Worm (Caenorhabditis elegans) whole organism, mixed stage, embryonic: ENCODE results near the gene rpn-13.

Experiments
- bed-3 ChIP-seq: fragments of 200-800 bp; sonication (Bioruptor generic); optimal IDR thresholded peaks from 3 replicates; lab custom pipeline; 2018; ENCODE audit warnings: mild to moderate bottlenecking, missing genetic modification characterization, moderate library complexity, missing compliant biosample characterization
- blmp-1 ChIP-seq: fragments of 150-350 bp; optimal IDR thresholded peaks from 2 replicates; lab custom pipeline; 2014; ENCODE audit warnings: missing biosample characterization, missing genetic modification characterization
- ceh-39 ChIP-seq: fragments of 150-350 bp; optimal IDR thresholded peaks from 2 replicates; lab custom pipeline; 2014; ENCODE audit warnings: missing biosample characterization, missing genetic modification characterization
- ceh-83 ChIP-seq: fragments of 200-800 bp; sonication (Bioruptor generic); optimal IDR thresholded peaks from 2 replicates; lab custom pipeline; 2018; ENCODE audit warnings: mild to moderate bottlenecking, missing genetic modification characterization, missing compliant biosample characterization
- ces-1 ChIP-seq: fragments of 150-350 bp; optimal IDR thresholded peaks from 2 replicates; lab custom pipeline; 2014; ENCODE audit warnings: missing biosample characterization, missing genetic modification reagents, missing genetic modification characterization
- cnd-1 ChIP-seq: fragments of 200-800 bp; sonication (Bioruptor generic); optimal IDR thresholded peaks from 2 replicates; lab custom pipeline; 2018; ENCODE audit warnings: mild to moderate bottlenecking, missing genetic modification characterization, missing compliant biosample characterization
- drap-1 ChIP-seq: fragments of 200-800 bp; sonication (Bioruptor generic); optimal IDR thresholded peaks from 3 replicates; lab custom pipeline; 2018; ENCODE audit warnings: mild to moderate bottlenecking, missing genetic modification characterization, missing compliant biosample characterization
- elt-1 ChIP-seq: sonication (generic microtip); optimal IDR thresholded peaks from 2 replicates; lab custom pipeline; 2017; ENCODE audit warnings: missing genetic modification characterization, mild to moderate bottlenecking, missing compliant biosample characterization, antibody characterized with exemption, moderate library complexity, borderline replicate concordance; ENCODE audit not compliant: insufficient read depth
- elt-3 ChIP-seq: fragments of 150-350 bp; optimal IDR thresholded peaks from 2 replicates; lab custom pipeline; 2014; ENCODE audit warnings: missing biosample characterization, missing genetic modification characterization
- flh-1 ChIP-seq: fragments of 200-800 bp; sonication (Bioruptor generic); optimal IDR thresholded peaks from 2 replicates; lab custom pipeline; 2018; ENCODE audit warnings: mild to moderate bottlenecking, missing genetic modification characterization, moderate library complexity, missing compliant biosample characterization
- ham-2 ChIP-seq: fragments of 200-800 bp; sonication (Bioruptor generic); optimal IDR thresholded peaks from 2 replicates; lab custom pipeline; 2018; ENCODE audit warnings: mild to moderate bottlenecking, missing genetic modification characterization, missing compliant biosample characterization
- hlh-1 ChIP-seq: fragments of 150-350 bp; optimal IDR thresholded peaks from 2 replicates; lab custom pipeline; 2014; ENCODE audit warnings: missing biosample characterization, missing genetic modification reagents, missing genetic modification characterization
- lin-13 ChIP-seq: fragments of 150-350 bp; optimal IDR thresholded peaks from 2 replicates; lab custom pipeline; 2014; ENCODE audit warnings: missing biosample characterization, missing genetic modification characterization
- lin-32 ChIP-seq: fragments of 200-800 bp; sonication (Bioruptor generic); optimal IDR thresholded peaks from 2 replicates; lab custom pipeline; 2018; ENCODE audit warnings: mild to moderate bottlenecking, missing genetic modification characterization, missing compliant biosample characterization
- lsy-2 ChIP-seq: fragments of 150-350 bp; optimal IDR thresholded peaks from 2 replicates; lab custom pipeline; 2014; ENCODE audit warnings: missing biosample characterization, missing genetic modification characterization
- mab-5 ChIP-seq: fragments of 150-350 bp; optimal IDR thresholded peaks from 2 replicates; lab custom pipeline; 2014; ENCODE audit warnings: missing biosample characterization, missing genetic modification characterization
- mep-1 ChIP-seq: fragments of 150-350 bp; optimal IDR thresholded peaks from 2 replicates; lab custom pipeline; 2017; ENCODE audit warnings: missing biosample characterization, missing genetic modification reagents, missing genetic modification characterization, inconsistent platforms
- mls-2 ChIP-seq: sonication (generic microtip); optimal IDR thresholded peaks from 2 replicates; lab custom pipeline; 2016; ENCODE audit warnings: mild to moderate bottlenecking, missing genetic modification characterization, moderate library complexity, missing compliant biosample characterization
- nhr-12 ChIP-seq: fragments of 150-350 bp; optimal IDR thresholded peaks from 2 replicates; lab custom pipeline; 2014; ENCODE audit warnings: missing biosample characterization, missing genetic modification characterization
- nhr-2 ChIP-seq: fragments of 150-350 bp; optimal IDR thresholded peaks from 2 replicates; lab custom pipeline; 2014; ENCODE audit warnings: missing biosample characterization, missing genetic modification characterization
- nhr-237 ChIP-seq: fragments of 150-350 bp; optimal IDR thresholded peaks from 2 replicates; lab custom pipeline; 2014; ENCODE audit warnings: missing biosample characterization, missing genetic modification characterization
- nhr-28 ChIP-seq: fragments of 150-350 bp; optimal IDR thresholded peaks from 2 replicates; lab custom pipeline; 2014; ENCODE audit warnings: missing biosample characterization, missing genetic modification characterization
- pha-4 ChIP-seq: fragments of 150-350 bp; optimal IDR thresholded peaks from 2 replicates; lab custom pipeline; 2018; ENCODE audit warnings: missing biosample characterization, missing genetic modification reagents, missing genetic modification characterization
- sem-2 ChIP-seq: fragments of 200-800 bp; sonication (Bioruptor generic); optimal IDR thresholded peaks from 2 replicates; lab custom pipeline; 2018; ENCODE audit warnings: mild to moderate bottlenecking, missing genetic modification characterization, missing compliant biosample characterization
- sptf-1 ChIP-seq: sonication (generic microtip); optimal IDR thresholded peaks from 2 replicates; lab custom pipeline; 2017; ENCODE audit warnings: mild to moderate bottlenecking, missing genetic modification characterization, moderate library complexity, missing compliant biosample characterization
- unc-120 ChIP-seq: sonication (generic microtip); optimal IDR thresholded peaks from 2 replicates; lab custom pipeline; 2017; ENCODE audit warnings: missing genetic modification characterization, missing compliant biosample characterization; ENCODE audit not compliant: poor library complexity, severe bottlenecking
- unc-39 ChIP-seq: fragments of 150-350 bp; optimal IDR thresholded peaks from 2 replicates; lab custom pipeline; 2014; ENCODE audit warnings: missing biosample characterization, missing genetic modification characterization
- unc-62 ChIP-seq: fragments of 150-350 bp; optimal IDR thresholded peaks from 2 replicates; lab custom pipeline; 2014; ENCODE audit warnings: missing biosample characterization, missing genetic modification reagents, missing genetic modification characterization
- zip-8 ChIP-seq: fragments of 150-350 bp; optimal IDR thresholded peaks from 2 replicates; lab custom pipeline; 2014; ENCODE audit warnings: missing biosample characterization, missing genetic modification characterization
- ztf-11 ChIP-seq: fragments of 150-350 bp; optimal IDR thresholded peaks from 2 replicates; lab custom pipeline; 2014; ENCODE audit warnings: missing biosample characterization, missing genetic modification characterization

rpn-13 gene

DNA sequence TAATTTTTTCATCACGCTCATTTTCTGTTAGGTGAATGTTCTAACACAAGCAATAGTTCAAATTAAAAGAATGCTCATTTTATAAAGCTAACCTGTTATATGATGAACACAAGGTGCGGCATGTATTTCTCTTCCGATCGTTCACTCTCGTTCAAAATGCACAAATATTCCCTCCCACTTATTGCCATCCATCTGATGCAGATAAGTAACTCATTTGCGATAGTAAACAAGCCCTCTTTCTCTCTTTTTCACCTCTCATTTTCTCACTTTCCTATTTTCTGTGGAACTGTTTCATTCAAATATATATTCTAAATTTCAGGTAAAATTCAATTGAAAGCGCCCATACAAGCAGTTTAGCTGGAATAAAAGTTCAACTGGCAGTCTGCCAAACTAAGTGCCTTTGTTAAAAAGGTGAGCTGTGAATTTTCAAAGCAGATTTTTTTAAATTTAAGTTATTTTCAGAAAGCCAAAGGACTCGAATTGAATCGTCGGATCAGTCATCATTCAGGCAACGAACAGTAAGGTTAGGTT is 4.3 kb upstream of the rpn-13 start, which contains the start of the genes trmt-10C.2 and C56G2.22:
TSS of gene trmt-10C.2 (plus strand) at position 314 of the 531 bp plus-strand sequence.
TSS of gene C56G2.22 (plus strand) at position 481 of the 531 bp plus-strand sequence.
- peak; percentile 41 for TF ChIP-seq pha-4 (tag; lab: Kevin White, UChicago)
- TF ChIP-seq hlh-1 (tag; lab: Kevin White, UChicago): no peak

DNA sequence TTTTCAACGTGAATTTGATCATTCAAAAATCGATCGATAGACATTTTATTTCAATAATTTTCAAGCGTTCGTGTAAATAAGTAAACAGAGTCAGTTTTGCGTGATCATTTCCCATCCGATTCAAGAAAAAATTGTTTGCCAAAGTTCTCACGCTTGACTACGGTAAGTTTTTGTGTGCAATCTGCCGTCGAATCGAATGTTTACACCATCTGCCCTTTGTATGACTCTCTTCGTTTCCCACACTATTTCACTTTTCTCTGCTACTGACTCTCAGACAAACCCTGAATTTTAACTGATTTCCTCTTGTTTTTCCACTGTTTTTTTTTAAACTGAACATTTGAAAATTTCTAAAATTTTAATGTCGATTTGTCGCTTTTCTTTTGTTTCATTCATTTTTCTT is 3.0 kb upstream of the rpn-13 start:
- TF ChIP-seq bed-3 (GFP tag; lab: Kevin White, UChicago): no peak
- no peak for TF ChIP-seq elt-1 (tag; lab: Kevin White, UChicago)
- TF ChIP-seq sem-2 (GFP tag; lab: Kevin White, UChicago): no peak
- TF ChIP-seq mep-1 (tag; lab: Kevin White, UChicago): peak; percentile 84
- peak; percentile 71 for TF ChIP-seq cnd-1
- peak; percentile 20 for TF ChIP-seq mab-5 (tag; lab: Kevin White, UChicago)
- TF ChIP-seq ham-2: no peak
- peak; percentile 18 for TF ChIP-seq elt-3 (tag; lab: Kevin White, UChicago)
- peak; percentile 81 for TF ChIP-seq nhr-237
- TF ChIP-seq lin-13: peak; percentile 63
- no peak for TF ChIP-seq nhr-2
- TF ChIP-seq ceh-39 (tag; lab: Kevin White, UChicago): peak; percentile 56
- no peak for TF ChIP-seq ceh-83 (GFP tag; lab: Kevin White, UChicago)
- peak; percentile 96 for TF ChIP-seq lsy-2 (tag; lab: Kevin White, UChicago)
- TF ChIP-seq ces-1 (GFP tag; lab: Kevin White, UChicago): peak; percentile 54
- no peak for TF ChIP-seq mls-2 (tag; lab: Kevin White, UChicago)
- TF ChIP-seq unc-120: peak; percentile 32
- TF ChIP-seq flh-1 (GFP tag; lab: Kevin White, UChicago): no peak
- TF ChIP-seq drap-1 (GFP tag; lab: Kevin White, UChicago): peak; percentile 52
- no peak for TF ChIP-seq nhr-12 (tag; lab: Kevin White, UChicago)
- peak; percentile 61 for TF ChIP-seq sptf-1
- TF ChIP-seq nhr-28 (tag; lab: Kevin White, UChicago): no peak
- no peak for TF ChIP-seq blmp-1 (tag; lab: Kevin White, UChicago)
- TF ChIP-seq pha-4 (tag; lab: Kevin White, UChicago): peak; percentile 70
- peak; percentile 55 for TF ChIP-seq hlh-1 (tag; lab: Kevin White, UChicago)

DNA sequence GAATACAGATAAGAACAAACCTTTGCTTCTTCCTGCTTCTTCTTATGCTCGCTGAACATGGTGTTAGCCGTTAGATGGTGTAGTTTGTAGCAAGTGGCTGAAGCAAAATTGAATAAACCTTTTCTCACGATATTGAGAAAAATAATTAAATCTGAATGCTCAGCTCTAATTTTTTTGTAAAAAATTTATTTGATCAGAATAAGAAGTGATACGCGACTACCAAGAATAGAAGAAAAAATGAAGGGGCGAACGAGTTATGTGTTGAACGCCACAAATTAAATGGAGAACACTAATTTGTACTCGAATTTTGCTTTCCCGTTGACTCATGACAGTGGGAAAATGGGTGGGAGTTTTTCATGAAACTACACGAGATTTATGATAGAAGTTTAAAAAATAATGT is 1.5 kb upstream of the rpn-13 start, which contains the start of gene C56G2.9:
TSS of gene C56G2.9 (minus strand) at position 101 of the 400 bp plus-strand sequence.
- no peak for TF ChIP-seq blmp-1 (tag; lab: Kevin White, UChicago)
- no peak for TF ChIP-seq mab-5 (tag; lab: Kevin White, UChicago)
- no peak for TF ChIP-seq lin-13
- no peak for TF ChIP-seq unc-62 (GFP tag; lab: Kevin White, UChicago)
- no peak for TF ChIP-seq sptf-1
- TF ChIP-seq ceh-83 (GFP tag; lab: Kevin White, UChicago): no peak
- no peak for TF ChIP-seq unc-39 (tag; lab: Kevin White, UChicago)
- TF ChIP-seq mep-1 (tag; lab: Kevin White, UChicago): no peak
- TF ChIP-seq zip-8 (tag; lab: Kevin White, UChicago): no peak
- no peak for TF ChIP-seq pha-4 (tag; lab: Kevin White, UChicago)
- TF ChIP-seq nhr-12 (tag; lab: Kevin White, UChicago): no peak
- TF ChIP-seq lin-32 (GFP tag; lab: Kevin White, UChicago): no peak
- no peak for TF ChIP-seq ceh-39 (tag; lab: Kevin White, UChicago)
- TF ChIP-seq ces-1 (GFP tag; lab: Kevin White, UChicago): no peak
- TF ChIP-seq elt-3 (tag; lab: Kevin White, UChicago): no peak

DNA sequence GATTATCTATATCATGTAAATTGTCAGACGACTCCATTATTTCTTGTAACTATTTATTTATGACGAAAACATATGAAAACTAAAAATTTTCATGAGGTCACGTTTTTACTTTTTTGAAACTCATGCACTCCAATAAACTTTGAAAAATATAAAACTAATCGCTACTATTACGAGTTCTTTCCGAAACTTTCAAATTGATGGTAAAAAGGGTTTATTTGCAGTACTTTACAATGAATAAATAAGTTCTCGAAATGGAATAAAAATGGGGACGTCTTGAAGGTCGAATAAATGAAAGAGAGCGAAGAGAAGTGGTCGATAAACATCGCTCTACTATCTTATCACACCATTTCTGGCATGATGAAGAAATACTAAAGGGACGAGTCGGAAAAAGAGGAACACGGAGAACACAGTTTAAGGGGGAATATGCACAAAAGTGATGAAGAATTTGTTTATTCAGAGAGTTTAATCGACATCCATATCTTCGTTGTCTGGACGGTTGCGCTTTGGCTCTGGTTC is 1.8 kb downstream of the rpn-13 start, which contains the start of gene let-767:
TSS of gene let-767 (minus strand) at position 51 of the 516 bp plus-strand sequence.
- TF ChIP-seq mep-1 (tag; lab: Kevin White, UChicago) (no peak), ham-2 (no peak), lin-13 (no peak), elt-1 (tag; lab: Kevin White, UChicago) (no peak), lin-32 (GFP tag; lab: Kevin White, UChicago) (no peak), elt-3 (tag; lab: Kevin White, UChicago) (no peak), hlh-1 (tag; lab: Kevin White, UChicago) (no peak), flh-1 (GFP tag; lab: Kevin White, UChicago) (no peak)

DNA sequence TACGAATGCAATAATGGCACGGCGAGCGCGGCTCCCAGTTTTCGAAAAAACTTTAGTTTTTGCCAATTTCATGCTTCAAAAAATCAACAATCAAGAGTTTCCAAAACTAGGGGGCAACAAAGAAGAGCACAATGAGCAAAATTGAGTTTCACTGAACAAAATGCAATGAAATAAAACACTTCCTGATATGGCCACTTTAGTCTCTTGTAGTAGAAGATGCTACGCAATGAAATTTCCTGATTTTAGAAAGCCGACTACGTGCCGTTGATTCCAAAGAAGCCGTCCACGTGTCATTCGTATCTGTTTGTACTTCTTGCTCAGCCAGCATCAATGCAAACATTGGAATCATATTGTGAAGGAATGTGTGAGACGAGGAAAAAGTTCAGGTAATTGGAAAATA is 7.4 kb downstream of the rpn-13 start:
- no peak for TF ChIP-seq ztf-11 (tag; lab: Kevin White, UChicago)
- peak; percentile 80 for TF ChIP-seq ces-1 (GFP tag; lab: Kevin White, UChicago)
